Fruit fly (Drosophila melanogaster): ENCODE data around the gene CG33080.

CG33080 gene

DNA sequence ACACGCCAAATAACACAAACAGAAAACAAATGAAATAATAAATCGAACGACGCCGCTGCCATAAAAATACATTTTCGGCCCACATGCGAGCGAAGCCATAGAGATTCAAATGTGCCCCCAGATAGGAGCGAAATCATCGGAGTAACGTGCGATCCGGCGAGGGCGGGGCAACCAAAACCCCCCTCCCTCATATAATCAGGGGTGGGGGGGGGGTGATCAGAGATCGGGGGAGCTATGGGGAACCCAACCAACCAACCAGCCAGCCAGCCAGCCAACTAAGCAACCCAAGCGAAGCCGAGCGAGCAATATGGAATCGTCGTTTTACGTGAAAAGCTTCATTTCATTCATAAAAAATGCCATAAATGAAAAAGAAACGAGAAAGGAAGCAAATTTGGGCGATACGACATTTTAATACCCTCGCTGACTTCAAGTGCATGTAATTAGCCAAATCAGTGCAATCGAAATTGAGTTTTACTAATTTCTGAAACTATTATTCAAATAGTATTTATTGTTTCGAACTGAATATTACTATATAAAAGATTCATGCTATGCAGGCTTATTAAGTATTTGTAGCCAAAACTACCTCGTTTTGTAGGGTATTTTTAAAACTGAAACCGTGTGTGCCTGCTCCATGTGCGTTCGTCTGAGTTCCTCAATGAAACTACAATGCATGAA lies 17.6 kb downstream of the CG33080 start:
- TF ChIP-seq rn (GFP tag; IDR thresholded peaks at IDR 0.05) (0 out of 2 replicates have a peak, but pooled peaks have one; percentile 30), CG17806 (tag; optimal IDR thresholded peaks at IDR 0.05) (peak; percentile 62), fd96Ca (GFP tag; IDR thresholded peaks at IDR 0.05) (no peak), D1 (tag; optimal IDR thresholded peaks at IDR 0.05) (no peak), Pif1A (GFP tag; optimal IDR thresholded peaks at IDR 0.05) (peak; percentile 60), Pif1B (GFP tag; optimal IDR thresholded peaks at IDR 0.05) (peak; percentile 55), CG8159 (tag; optimal IDR thresholded peaks at IDR 0.05) (peak; percentile 70), CG34367 (tag; optimal IDR thresholded peaks at IDR 0.05) (peak; percentile 15), gl (tag; optimal IDR thresholded peaks at IDR 0.05) (no peak), CG4496 (GFP tag; IDR thresholded peaks at IDR 0.05) (no peak; the same call in 2 of the 3 replicates), CG10348 (GFP tag; IDR thresholded peaks at IDR 0.05) (no peak), CG13204 (GFP tag; optimal IDR thresholded peaks at IDR 0.05) (no peak), Ets98B (GFP tag; IDR thresholded peaks at IDR 0.05) (0 out of 2 replicates have a peak, but pooled peaks have one; percentile 31), CG8301 (tag; optimal IDR thresholded peaks at IDR 0.05) (peak; percentile 65), CG14655 (GFP tag; optimal IDR thresholded peaks at IDR 0.05) (peak; percentile 54), EcR (GFP tag; optimal IDR thresholded peaks at IDR 0.05) (no peak), CG15710 (tag; optimal IDR thresholded peaks at IDR 0.05) (peak; percentile 59), Snoo (tag; optimal IDR thresholded peaks at IDR 0.05) (peak; percentile 40), CG32121 (GFP tag; IDR thresholded peaks at IDR 0.05) (peak; percentile 26; the same call in 1 of the 2 replicates), CG9948 (tag; optimal IDR thresholded peaks at IDR 0.05) (peak; percentile 53), CG12605 (GFP tag; IDR thresholded peaks at IDR 0.05) (0 out of 2 replicates have a peak, but pooled peaks have one; percentile 11)

DNA sequence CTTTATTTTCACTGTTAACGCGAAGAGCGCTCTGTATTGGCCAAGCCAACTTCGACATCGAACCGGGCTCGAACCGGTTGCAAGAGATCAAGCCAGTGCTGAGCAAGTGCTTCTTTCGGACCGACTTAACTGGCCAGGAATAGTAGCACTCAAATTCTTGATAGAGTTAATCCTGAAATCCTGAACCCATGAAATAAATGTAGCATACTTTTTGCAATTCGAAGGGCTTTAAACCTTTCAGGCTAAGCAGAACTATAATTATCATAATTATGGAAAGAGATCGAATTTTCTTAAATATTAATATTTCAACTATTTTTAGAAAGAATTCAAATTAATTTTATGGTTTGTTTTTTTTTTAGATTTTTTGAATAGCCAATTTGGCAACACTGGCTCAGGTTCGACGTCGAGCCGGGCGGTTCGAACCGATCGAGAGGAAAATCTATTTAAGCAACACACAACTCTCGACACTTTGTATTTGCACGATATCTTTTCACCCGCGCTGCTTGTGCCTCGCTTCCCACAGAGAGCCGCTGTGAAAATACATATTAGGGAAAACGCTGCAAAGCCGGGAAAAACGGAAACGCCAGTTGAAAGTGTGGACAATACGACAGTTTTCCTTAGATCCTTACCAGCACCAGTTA lies 19.4 kb downstream of the CG33080 start, which contains the start of gene AdamTS-B:
TSS of gene AdamTS-B (plus strand) at position 471 of the 641 bp plus-strand sequence.
- TF ChIP-seq Pif1B (GFP tag; optimal IDR thresholded peaks at IDR 0.05) (no peak), Ets98B (GFP tag; IDR thresholded peaks at IDR 0.05) (peak; percentile 52), CG14655 (GFP tag; optimal IDR thresholded peaks at IDR 0.05) (peak; percentile 79), CG8301 (tag; optimal IDR thresholded peaks at IDR 0.05) (peak; percentile 74), fd96Ca (GFP tag; IDR thresholded peaks at IDR 0.05) (0 out of 3 replicates have a peak, but pooled peaks have one; percentile 45), D1 (tag; optimal IDR thresholded peaks at IDR 0.05) (peak; percentile 34), Pif1A (GFP tag; optimal IDR thresholded peaks at IDR 0.05) (peak; percentile 73), CG34367 (tag; optimal IDR thresholded peaks at IDR 0.05) (peak; percentile 52), CG32121 (GFP tag; IDR thresholded peaks at IDR 0.05) (peak; percentile 77), CG13204 (GFP tag; optimal IDR thresholded peaks at IDR 0.05) (no peak), gl (tag; optimal IDR thresholded peaks at IDR 0.05) (peak; percentile 39), CG17806 (tag; optimal IDR thresholded peaks at IDR 0.05) (peak; percentile 73), CG8159 (tag; optimal IDR thresholded peaks at IDR 0.05) (peak; percentile 84), CG9948 (tag; optimal IDR thresholded peaks at IDR 0.05) (peak; percentile 67), rn (GFP tag; IDR thresholded peaks at IDR 0.05) (0 out of 2 replicates have a peak, but pooled peaks have one; percentile 17), CG15710 (tag; optimal IDR thresholded peaks at IDR 0.05) (peak; percentile 78), CG4496 (GFP tag; IDR thresholded peaks at IDR 0.05) (peak; percentile 72), CG10348 (GFP tag; IDR thresholded peaks at IDR 0.05) (no peak), EcR (GFP tag; optimal IDR thresholded peaks at IDR 0.05) (no peak), CG12605 (GFP tag; IDR thresholded peaks at IDR 0.05) (peak; percentile 51; the same call in 1 of the 2 replicates), Snoo (tag; optimal IDR thresholded peaks at IDR 0.05) (peak; percentile 76)

DNA sequence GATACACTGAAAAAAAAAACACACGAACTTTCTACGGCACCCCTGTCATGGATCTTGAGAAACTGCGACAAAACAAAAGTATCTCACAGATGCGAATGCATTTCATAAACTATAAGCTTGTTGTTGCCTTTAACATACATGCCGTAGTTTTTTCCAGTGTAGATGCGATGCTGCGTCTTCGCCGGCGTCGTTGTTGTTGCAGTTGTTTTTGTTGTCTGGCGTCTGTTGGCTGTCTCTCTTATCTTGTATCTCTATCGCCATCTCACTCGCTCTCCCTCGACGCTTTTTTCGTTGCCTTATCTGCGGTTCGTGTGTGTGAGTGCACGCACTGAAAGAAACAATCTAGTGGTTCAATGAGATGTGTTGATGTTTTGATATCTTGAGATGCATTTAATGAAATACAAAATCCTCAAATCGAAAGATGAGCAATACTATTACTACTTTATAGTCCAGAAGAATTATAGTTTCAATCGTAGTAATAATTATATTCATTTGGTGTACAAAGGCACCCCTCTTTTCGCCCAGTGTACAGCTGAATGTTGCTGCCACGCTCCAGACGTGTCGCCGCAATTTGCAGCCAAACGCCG lies 21.0 kb downstream of the CG33080 start:
- TF ChIP-seq CG17806 (tag; optimal IDR thresholded peaks at IDR 0.05) (peak; percentile 92), Snoo (tag; optimal IDR thresholded peaks at IDR 0.05) (peak; percentile 98), gl (tag; optimal IDR thresholded peaks at IDR 0.05) (peak; percentile 89), CG4496 (GFP tag; IDR thresholded peaks at IDR 0.05) (peak; percentile 98), CG8159 (tag; optimal IDR thresholded peaks at IDR 0.05) (peak; percentile 94), CG10348 (GFP tag; IDR thresholded peaks at IDR 0.05) (peak; percentile 79), CG9948 (tag; optimal IDR thresholded peaks at IDR 0.05) (peak; percentile 86), CG34367 (tag; optimal IDR thresholded peaks at IDR 0.05) (peak; percentile 92), CG8301 (tag; optimal IDR thresholded peaks at IDR 0.05) (peak; percentile 92), Pif1A (GFP tag; optimal IDR thresholded peaks at IDR 0.05) (peak; percentile 98), fd96Ca (GFP tag; IDR thresholded peaks at IDR 0.05) (peak; percentile 98), Pif1B (GFP tag; optimal IDR thresholded peaks at IDR 0.05) (peak; percentile 95), CG14655 (GFP tag; optimal IDR thresholded peaks at IDR 0.05) (peak; percentile 96), CG13204 (GFP tag; optimal IDR thresholded peaks at IDR 0.05) (peak; percentile 95), CG15710 (tag; optimal IDR thresholded peaks at IDR 0.05) (peak; percentile 95), D1 (tag; optimal IDR thresholded peaks at IDR 0.05) (peak; percentile 27), CG32121 (GFP tag; IDR thresholded peaks at IDR 0.05) (peak; percentile 92), CG12605 (GFP tag; IDR thresholded peaks at IDR 0.05) (peak; percentile 95), rn (GFP tag; IDR thresholded peaks at IDR 0.05) (peak; percentile 94), Ets98B (GFP tag; IDR thresholded peaks at IDR 0.05) (peak; percentile 97), EcR (GFP tag; optimal IDR thresholded peaks at IDR 0.05) (no peak)

DNA sequence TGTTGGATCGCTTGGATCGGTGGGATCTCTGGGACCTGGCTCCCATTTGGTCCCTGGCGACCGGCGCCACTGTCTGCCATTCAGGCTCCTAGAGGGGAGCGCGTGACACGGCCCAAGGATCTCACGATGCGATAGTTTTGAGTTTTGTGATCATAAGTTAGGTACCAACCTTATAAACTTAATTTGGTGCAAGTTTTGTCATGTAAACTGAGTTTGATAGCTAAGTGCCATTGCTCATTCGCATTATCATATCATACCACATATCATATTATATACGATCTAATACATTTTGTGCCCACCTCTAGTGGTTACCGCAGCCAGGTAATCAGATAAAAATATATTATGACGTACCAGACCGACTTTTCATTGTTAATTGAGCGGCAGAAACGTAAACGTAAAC lies 21.6 kb downstream of the CG33080 start:
- no peak for TF ChIP-seq Pif1A (GFP tag; optimal IDR thresholded peaks at IDR 0.05)
- 0 out of 2 replicates have a peak, but pooled peaks have one; percentile 28 for TF ChIP-seq rn (GFP tag; IDR thresholded peaks at IDR 0.05)
- peak; percentile 4; the same call in 2 of the 3 replicates for TF ChIP-seq fd96Ca (GFP tag; IDR thresholded peaks at IDR 0.05)
- no peak for TF ChIP-seq CG32121 (GFP tag; IDR thresholded peaks at IDR 0.05)
- TF ChIP-seq CG14655 (GFP tag; optimal IDR thresholded peaks at IDR 0.05): peak; percentile 7
- TF ChIP-seq CG9948 (tag; optimal IDR thresholded peaks at IDR 0.05): no peak
- TF ChIP-seq EcR (GFP tag; optimal IDR thresholded peaks at IDR 0.05): no peak
- TF ChIP-seq CG8301 (tag; optimal IDR thresholded peaks at IDR 0.05): no peak
- TF ChIP-seq CG8159 (tag; optimal IDR thresholded peaks at IDR 0.05): no peak
- no peak for TF ChIP-seq CG13204 (GFP tag; optimal IDR thresholded peaks at IDR 0.05)
- no peak for TF ChIP-seq CG10348 (GFP tag; IDR thresholded peaks at IDR 0.05)

All from whole organism, pupa.